Worm (Caenorhabditis elegans): Measurements from ENCODE around the gene gbf-1.

DNA sequence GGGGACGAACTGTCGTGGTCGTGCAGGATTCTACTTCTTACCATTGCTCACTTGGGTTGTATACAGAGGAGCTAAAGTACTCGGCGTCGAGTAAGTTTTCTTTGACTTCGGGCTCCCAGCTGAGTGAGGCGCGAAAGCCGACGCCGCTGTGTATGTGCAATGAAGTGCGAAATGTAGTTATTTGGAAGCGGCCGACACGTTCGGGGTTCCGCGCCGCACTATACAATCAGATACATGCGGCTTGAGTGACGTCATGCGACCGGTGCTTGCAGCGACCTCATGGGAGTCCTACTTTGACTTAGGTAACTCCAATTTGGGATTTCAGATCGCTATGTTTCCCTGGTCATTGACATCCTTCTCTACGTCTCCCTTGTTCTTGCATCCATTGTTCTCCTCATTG, 44.4 kb upstream of the gbf-1 start:
- TF ChIP-seq egl-27 (tag; optimal IDR thresholded peaks at IDR 0.05) (no peak), ZK546.5 (tag; optimal IDR thresholded peaks at IDR 0.05) (no peak), skn-1 (tag; optimal IDR thresholded peaks at IDR 0.05) (no peak), unc-62 (GFP tag; optimal IDR thresholded peaks at IDR 0.05) (no peak)
